Worm (Caenorhabditis elegans): ENCODE data around the gene F10G7.12.

DNA sequence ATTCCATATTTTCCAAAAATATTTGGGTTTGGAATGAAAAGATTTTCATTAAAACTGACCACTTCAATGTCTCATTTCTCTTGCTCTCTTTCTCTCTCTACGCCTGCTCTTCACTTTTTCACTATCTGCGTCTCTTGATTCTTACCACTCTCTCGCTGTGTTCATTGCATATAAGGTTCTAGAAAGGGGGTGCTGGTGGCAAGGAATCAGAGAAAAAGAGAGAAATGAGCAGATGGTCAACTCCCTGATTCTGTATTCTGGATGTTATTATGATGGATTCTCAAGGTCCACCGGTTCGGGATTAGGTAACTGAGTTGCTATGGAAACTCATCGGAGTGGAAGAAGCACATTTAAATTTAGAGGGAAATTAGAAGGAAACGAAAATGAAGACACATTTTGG lies 48.8 kb upstream of the F10G7.12 start:
- TF ChIP-seq fkh-10 (GFP tag; optimal IDR thresholded peaks at IDR 0.05) (no peak), unc-86 (tag; optimal IDR thresholded peaks at IDR 0.05) (no peak), hlh-30 (tag; optimal IDR thresholded peaks at IDR 0.05; ENCODE audit: insufficient read depth) (no peak), ama-1 (optimal IDR thresholded peaks at IDR 0.05) (no peak), ceh-14 (tag; optimal IDR thresholded peaks at IDR 0.05) (no peak), pha-4 (tag; optimal IDR thresholded peaks at IDR 0.05) (no peak)
